Fruit fly (Drosophila melanogaster): Measurements from ENCODE around the gene CG42371.

CG42371 gene

DNA sequence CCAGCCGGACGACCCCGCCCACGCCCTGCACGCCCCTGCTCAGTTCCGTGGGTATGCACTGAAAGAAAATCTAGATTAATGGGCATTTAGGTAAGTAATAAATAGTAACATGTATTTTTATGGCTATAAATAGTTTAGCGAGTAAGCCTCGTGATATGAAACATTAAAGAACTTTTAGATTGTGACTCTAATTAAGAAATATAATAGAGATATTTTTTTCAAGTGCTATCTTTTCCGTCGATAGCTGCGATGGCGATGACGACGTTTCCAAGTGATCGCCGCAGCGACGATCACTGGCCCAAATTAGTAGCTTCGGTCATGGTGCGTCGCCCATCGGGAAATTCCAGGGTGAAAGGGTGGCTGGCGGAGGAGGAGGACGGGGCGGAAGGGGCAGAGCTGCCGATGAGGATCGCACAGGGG lies 36.9 kb downstream of the CG42371 start (continued):
- TF ChIP-seq CG3065 (GFP tag; optimal IDR thresholded peaks at IDR 0.05) (peak; percentile 69), PHDP (tag; optimal IDR thresholded peaks at IDR 0.05) (peak; percentile 93), CG6175 (GFP tag; IDR thresholded peaks at IDR 0.05) (peak; percentile 52; the same call in 1 of the 3 replicates), da (GFP tag; optimal IDR thresholded peaks at IDR 0.05) (peak; percentile 51), ERR (GFP tag; optimal IDR thresholded peaks at IDR 0.05) (peak; percentile 59), dan (GFP tag; IDR thresholded peaks at IDR 0.05) (peak; percentile 56; the same call in 1 of the 2 replicates), CG7271 (tag; optimal IDR thresholded peaks at IDR 0.05) (peak; percentile 71), pita (GFP tag; optimal IDR thresholded peaks at IDR 0.05) (no peak), NK7.1 (GFP tag; optimal IDR thresholded peaks at IDR 0.05) (peak; percentile 61), ci (GFP tag; IDR thresholded peaks at IDR 0.05) (peak; percentile 97), maf-S (GFP tag; optimal IDR thresholded peaks at IDR 0.05) (peak; percentile 38), CG17361 (GFP tag; IDR thresholded peaks at IDR 0.05) (peak; percentile 81), Rfx (GFP tag; IDR thresholded peaks at IDR 0.05) (peak; percentile 88), CG2889 (GFP tag; IDR thresholded peaks at IDR 0.05) (peak; percentile 72; the same call in 2 of the 3 replicates), Sin3A (optimal IDR thresholded peaks at IDR 0.05) (no peak), Ravus (GFP tag; IDR thresholded peaks at IDR 0.05) (peak; percentile 58), CG7372 (GFP tag; IDR thresholded peaks at IDR 0.05) (peak; percentile 87), CG30431 (GFP tag; optimal IDR thresholded peaks at IDR 0.05) (peak; percentile 78), CG9727 (GFP tag; optimal IDR thresholded peaks at IDR 0.05) (peak; percentile 89), exex (tag; optimal IDR thresholded peaks at IDR 0.05) (peak; percentile 52), klu (GFP tag; IDR thresholded peaks at IDR 0.05) (peak; percentile 64), Blimp-1 (GFP tag; optimal IDR thresholded peaks at IDR 0.05) (peak; percentile 94), CG4730 (GFP tag; IDR thresholded peaks at IDR 0.05) (peak; percentile 84), cas (GFP tag; IDR thresholded peaks at IDR 0.05) (peak; percentile 37; the same call in 1 of the 2 replicates), salm (tag; optimal IDR thresholded peaks at IDR 0.05) (peak; percentile 91), CG18011 (GFP tag; optimal IDR thresholded peaks at IDR 0.05) (peak; percentile 64), Hmr (GFP tag; optimal IDR thresholded peaks at IDR 0.05) (peak; percentile 82), Fer1 (GFP tag; optimal IDR thresholded peaks at IDR 0.05) (peak; percentile 88), p53 (GFP tag; optimal IDR thresholded peaks at IDR 0.05) (peak; percentile 22), lola (GFP tag; optimal IDR thresholded peaks at IDR 0.05) (peak in 1 of 3 experiments; percentile 93), ara (GFP tag; IDR thresholded peaks at IDR 0.05) (peak; percentile 94), CG4404 (GFP tag; IDR thresholded peaks at IDR 0.05) (peak; percentile 84), Antp (GFP tag; optimal IDR thresholded peaks at IDR 0.05) (peak; percentile 68), tll (GFP tag; optimal IDR thresholded peaks at IDR 0.05) (peak in 1 of 2 experiments; percentile 31), amos (GFP tag; IDR thresholded peaks at IDR 0.05; ENCODE audit: partially characterized antibody) (no peak), ase (GFP tag; IDR thresholded peaks at IDR 0.05) (peak; percentile 90), mam (GFP tag; optimal IDR thresholded peaks at IDR 0.05) (peak; percentile 61), cad (GFP tag; optimal IDR thresholded peaks at IDR 0.05) (no peak), zen (tag; optimal IDR thresholded peaks at IDR 0.05) (peak; percentile 93), Hr51 (GFP tag; optimal IDR thresholded peaks at IDR 0.05) (peak; percentile 64 to 94), ap (GFP tag; IDR thresholded peaks at IDR 0.05) (peak; percentile 91), Atf6 (GFP tag; IDR thresholded peaks at IDR 0.05) (peak; percentile 87), Xbp1 (GFP tag; optimal IDR thresholded peaks at IDR 0.05) (peak; percentile 90), al (GFP tag; IDR thresholded peaks at IDR 0.05) (peak; percentile 75), Trl (optimal IDR thresholded peaks at IDR 0.05) (no peak), Trl (GFP tag; optimal IDR thresholded peaks at IDR 0.05) (peak; percentile 75), nom (GFP tag; optimal IDR thresholded peaks at IDR 0.05) (peak; percentile 78), HLH54F (GFP tag; optimal IDR thresholded peaks at IDR 0.05) (peak; percentile 52), HmgZ (tag; optimal IDR thresholded peaks at IDR 0.05) (peak; percentile 84), ind (GFP tag; optimal IDR thresholded peaks at IDR 0.05) (peak; percentile 83), CG15011 (GFP tag; optimal IDR thresholded peaks at IDR 0.05) (peak; percentile 86), sob (GFP tag; IDR thresholded peaks at IDR 0.05) (peak; percentile 87)

All from whole organism, embryonic.